Fruit fly (Drosophila melanogaster): Measurements from ENCODE around the gene Ir20a.

Gene Ir20a

dm6 chrX:21440687-21441086 lies 38.1 kb downstream of the Ir20a start:
- no peak for TF ChIP-seq CG11294 (GFP tag; IDR thresholded peaks at IDR 0.05)
- TF ChIP-seq lz (GFP tag; optimal IDR thresholded peaks at IDR 0.05), result no peak
- no peak for TF ChIP-seq esn (GFP tag; optimal IDR thresholded peaks at IDR 0.05)
- TF ChIP-seq CG1621 (tag; optimal IDR thresholded peaks at IDR 0.05), result no peak
- no peak for TF ChIP-seq eg (GFP tag; IDR thresholded peaks at IDR 0.05)
- TF ChIP-seq acj6 (GFP tag; optimal IDR thresholded peaks at IDR 0.05), result no peak
- TF ChIP-seq pdm3 (GFP tag; optimal IDR thresholded peaks at IDR 0.05), result no peak
- TF ChIP-seq vri (GFP tag; optimal IDR thresholded peaks at IDR 0.05), result no peak
- no peak for TF ChIP-seq Gug (GFP tag; IDR thresholded peaks at IDR 0.05)
- no peak for TF ChIP-seq fkh (GFP tag; optimal IDR thresholded peaks at IDR 0.05)
- TF ChIP-seq CG6808 (GFP tag; optimal IDR thresholded peaks at IDR 0.05), result no peak
- no peak for TF ChIP-seq OdsH (GFP tag; optimal IDR thresholded peaks at IDR 0.05)
- no peak for TF ChIP-seq Hr4 (GFP tag; optimal IDR thresholded peaks at IDR 0.05)
- no peak for TF ChIP-seq topi (GFP tag; optimal IDR thresholded peaks at IDR 0.05)
- no peak for TF ChIP-seq CG7368 (GFP tag; optimal IDR thresholded peaks at IDR 0.05)

DNA sequence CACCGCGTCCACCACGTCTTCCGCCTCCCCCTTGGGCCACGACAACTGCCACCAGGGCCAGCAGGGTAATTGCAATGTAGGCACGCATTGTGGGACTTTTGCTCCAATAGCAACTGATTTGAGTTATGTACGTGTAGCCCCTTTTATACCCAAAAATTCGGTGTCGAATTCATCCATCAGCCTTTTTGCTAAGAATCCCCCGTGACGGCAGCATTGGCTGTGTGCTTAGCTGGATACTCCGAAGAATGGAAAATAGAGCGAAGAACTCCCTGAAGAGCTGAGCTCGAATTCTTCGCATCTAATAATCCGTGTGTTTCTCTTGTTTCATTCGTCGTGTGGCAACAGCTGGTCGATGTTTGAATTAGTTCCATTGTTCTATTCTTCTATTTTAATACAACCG lies 49.6 kb downstream of the Ir20a start, which contains the start of gene CG10918:
TSS of gene CG10918 (minus strand) at position 101 of the 400 bp plus-strand sequence.
- TF ChIP-seq CG3032 (tag; optimal IDR thresholded peaks at IDR 0.05), result no peak
- no peak for TF ChIP-seq CG6163 (GFP tag; IDR thresholded peaks at IDR 0.05)
- TF ChIP-seq CG6808 (GFP tag; optimal IDR thresholded peaks at IDR 0.05), result no peak
- TF ChIP-seq pdm3 (GFP tag; optimal IDR thresholded peaks at IDR 0.05), result no peak
- TF ChIP-seq eg (GFP tag; IDR thresholded peaks at IDR 0.05), result no peak
- no peak for TF ChIP-seq CG8319 (GFP tag; optimal IDR thresholded peaks at IDR 0.05)
- no peak for TF ChIP-seq svp (GFP tag)
